Worm (Caenorhabditis elegans) whole organism, young adult: ENCODE data around the gene mesp-1.
"Not testable (repeated sequence)": the region's sequence is repeated elsewhere in the genome, so short reads cannot be mapped to it uniquely, and the experiment has no call there.

Experiments
- B0019.2 ChIP-seq: fragments of 200-800 bp; sonication (Bioruptor generic); conservative IDR thresholded peaks from 2 replicates; pipeline ENCODE4 v1.3.6; 2022; ENCODE audit warnings: missing genetic modification reagents, missing genetic modification characterization, missing compliant biosample characterization
- D2030.7 ChIP-seq: fragments of 200-800 bp; sonication (Bioruptor generic); IDR thresholded peaks from 2 replicates; pipeline ENCODE4 v1.3.6; 2022; ENCODE audit warnings: missing genetic modification reagents, missing genetic modification characterization, missing compliant biosample characterization
- F33H1.4 ChIP-seq: fragments of 200-800 bp; sonication (Bioruptor generic); IDR thresholded peaks from 2 replicates; pipeline ENCODE4 v1.3.6; 2022; ENCODE audit warnings: missing genetic modification reagents, missing genetic modification characterization, missing compliant biosample characterization
- F37B4.10 ChIP-seq: fragments of 200-800 bp; sonication (Bioruptor generic); IDR thresholded peaks from 2 replicates; pipeline ENCODE4 v1.3.6; 2022; ENCODE audit warnings: missing genetic modification characterization, missing compliant biosample characterization
- F39B2.1 ChIP-seq: fragments of 200-800 bp; sonication (Bioruptor generic); IDR thresholded peaks from 2 replicates; pipeline ENCODE4 v1.3.6; 2022; ENCODE audit warnings: missing genetic modification reagents, missing genetic modification characterization, missing compliant biosample characterization
- F55B11.4 ChIP-seq: sonication (generic microtip); optimal IDR thresholded peaks from 2 replicates; lab custom pipeline; 2016; ENCODE audit warnings: missing compliant biosample characterization, missing genetic modification characterization, borderline replicate concordance; ENCODE audit not compliant: insufficient read depth
- Y53F4B.3 ChIP-seq: fragments of 200-800 bp; sonication (Bioruptor generic); IDR thresholded peaks from 2 replicates; pipeline ENCODE4 v1.3.6; 2022; ENCODE audit warnings: missing genetic modification reagents, missing genetic modification characterization, missing compliant biosample characterization
- Y56A3A.18 ChIP-seq: fragments of 200-800 bp; sonication (Bioruptor generic); IDR thresholded peaks from 2 replicates; pipeline ENCODE4 v1.3.6; 2022; ENCODE audit warnings: missing genetic modification reagents, missing genetic modification characterization, missing compliant biosample characterization
- Y79H2A.3 ChIP-seq: fragments of 200-800 bp; sonication (Bioruptor generic); conservative IDR thresholded peaks from 2 replicates; pipeline ENCODE4 v1.3.6; 2022; ENCODE audit warnings: missing genetic modification reagents, missing genetic modification characterization, missing compliant biosample characterization
- Y95B8A.8 ChIP-seq: fragments of 200-800 bp; sonication (Bioruptor generic); IDR thresholded peaks from 2 replicates; pipeline ENCODE4 v1.3.6; 2022; ENCODE audit warnings: missing genetic modification reagents, missing genetic modification characterization, missing compliant biosample characterization
- ZK185.1 ChIP-seq: sonication (generic microtip); optimal IDR thresholded peaks from 2 replicates; lab custom pipeline; 2016; ENCODE audit warnings: mild to moderate bottlenecking, missing genetic modification characterization, missing compliant biosample characterization; ENCODE audit not compliant: poor library complexity, severe bottlenecking
- aptf-3 ChIP-seq: fragments of 200-800 bp; sonication (Bioruptor generic); IDR thresholded peaks from 2 replicates; pipeline ENCODE4 v1.3.6; 2022; ENCODE audit warnings: missing genetic modification characterization, missing compliant biosample characterization
- athp-1 ChIP-seq: sonication (generic microtip); optimal IDR thresholded peaks from 2 replicates; lab custom pipeline; 2017; ENCODE audit warnings: mild to moderate bottlenecking, missing genetic modification characterization, missing compliant biosample characterization
- attf-6 ChIP-seq: fragments of 200-800 bp; sonication (Bioruptor generic); IDR thresholded peaks from 2 replicates; pipeline ENCODE4 v1.3.6; 2022; ENCODE audit warnings: missing genetic modification reagents, missing genetic modification characterization, missing compliant biosample characterization
- cebp-1 ChIP-seq, 2 experiments: fragments of 200-800 bp in 1 of 2; sonication (Bioruptor generic) in 1 of 2; sonication (generic microtip) in 1 of 2; IDR thresholded peaks in 1 of 2; optimal IDR thresholded peaks in 1 of 2; 2 replicates each; pipeline versions ENCODE4 v1.3.6 to Lab custom; 2017 to 2022; ENCODE audit warnings: missing compliant biosample characterization in 2 of 2, missing genetic modification characterization in 2 of 2, mild to moderate bottlenecking in 1 of 2, missing genetic modification reagents in 1 of 2, moderate library complexity in 1 of 2
- ceh-27 ChIP-seq: fragments of 200-800 bp; sonication (Bioruptor generic); optimal IDR thresholded peaks from 2 replicates; lab custom pipeline; 2018; ENCODE audit warnings: mild to moderate bottlenecking, missing genetic modification characterization, moderate library complexity, missing compliant biosample characterization
- ceh-40 ChIP-seq: fragments of 200-800 bp; sonication (Bioruptor generic); IDR thresholded peaks from 2 replicates; pipeline ENCODE4 v1.3.6; 2022; ENCODE audit warnings: missing genetic modification characterization, missing compliant biosample characterization
- dox-1 ChIP-seq: fragments of 200-800 bp; sonication (Bioruptor generic); IDR thresholded peaks from 2 replicates; pipeline ENCODE4 v1.3.6; 2022; ENCODE audit warnings: missing genetic modification reagents, missing genetic modification characterization, missing compliant biosample characterization
- egl-18 ChIP-seq: fragments of 200-800 bp; sonication (Bioruptor generic); IDR thresholded peaks from 2 replicates; pipeline ENCODE4 v1.3.6; 2022; ENCODE audit warnings: missing genetic modification reagents, missing genetic modification characterization, missing compliant biosample characterization
- egl-44 ChIP-seq: fragments of 200-800 bp; sonication (Bioruptor generic); IDR thresholded peaks from 2 replicates; pipeline ENCODE4 v1.3.6; 2022; ENCODE audit warnings: missing genetic modification reagents, missing genetic modification characterization, missing compliant biosample characterization
- egrh-3 ChIP-seq: fragments of 200-800 bp; sonication (Bioruptor generic); IDR thresholded peaks from 2 replicates; pipeline ENCODE4 v1.3.6; 2022; ENCODE audit warnings: missing genetic modification reagents, missing genetic modification characterization, missing compliant biosample characterization
- ekl-4 ChIP-seq: fragments of 200-800 bp; sonication (Bioruptor generic); IDR thresholded peaks from 2 replicates; pipeline ENCODE4 v1.3.6; 2022; ENCODE audit warnings: missing genetic modification reagents, missing genetic modification characterization, missing compliant biosample characterization
- hmg-20 ChIP-seq: fragments of 200-800 bp; sonication (Bioruptor generic); IDR thresholded peaks from 2 replicates; pipeline ENCODE4 v1.3.6; 2022; ENCODE audit warnings: missing genetic modification reagents, missing genetic modification characterization, missing compliant biosample characterization
- hsf-1 ChIP-seq: fragments of 200-800 bp; sonication (Bioruptor generic); IDR thresholded peaks from 2 replicates; pipeline ENCODE4 v1.3.6; 2022; ENCODE audit warnings: missing genetic modification reagents, missing genetic modification characterization, missing compliant biosample characterization
- lin-26 ChIP-seq: fragments of 200-800 bp; sonication (Bioruptor generic); IDR thresholded peaks from 2 replicates; pipeline ENCODE4 v1.3.6; 2022; ENCODE audit warnings: missing genetic modification reagents, missing genetic modification characterization, missing compliant biosample characterization
- madf-3 ChIP-seq: fragments of 200-800 bp; sonication (Bioruptor generic); IDR thresholded peaks from 2 replicates; pipeline ENCODE4 v1.3.6; 2022; ENCODE audit warnings: missing genetic modification reagents, missing genetic modification characterization, missing compliant biosample characterization
- madf-6 ChIP-seq: fragments of 200-800 bp; sonication (Bioruptor generic); IDR thresholded peaks from 2 replicates; pipeline ENCODE4 v1.3.6; 2022; ENCODE audit warnings: missing genetic modification reagents, missing genetic modification characterization, missing compliant biosample characterization
- madf-8 ChIP-seq: fragments of 200-800 bp; sonication (Bioruptor generic); conservative IDR thresholded peaks from 2 replicates; pipeline ENCODE4 v1.3.6; 2022; ENCODE audit warnings: missing genetic modification reagents, missing genetic modification characterization, missing compliant biosample characterization
- mel-28 ChIP-seq: sonication (generic microtip); optimal IDR thresholded peaks from 2 replicates; lab custom pipeline; 2016; ENCODE audit warnings: borderline replicate concordance, mild to moderate bottlenecking, missing genetic modification characterization, missing compliant biosample characterization
- mxl-1 ChIP-seq: sonication (generic microtip); optimal IDR thresholded peaks from 2 replicates; lab custom pipeline; 2016; ENCODE audit warnings: missing genetic modification characterization, missing compliant biosample characterization
- nfya-1 ChIP-seq: sonication (generic microtip); optimal IDR thresholded peaks from 2 replicates; lab custom pipeline; 2017; ENCODE audit warnings: antibody characterized with exemption, missing compliant biosample characterization, missing genetic modification characterization, borderline replicate concordance; ENCODE audit not compliant: insufficient read depth
- nhr-27 ChIP-seq: fragments of 200-800 bp; sonication (Bioruptor generic); optimal IDR thresholded peaks from 2 replicates; lab custom pipeline; 2018; ENCODE audit warnings: mild to moderate bottlenecking, missing genetic modification characterization, moderate library complexity, missing compliant biosample characterization
- pbrm-1 ChIP-seq: fragments of 200-800 bp; sonication (Bioruptor generic); IDR thresholded peaks from 2 replicates; pipeline ENCODE4 v1.3.6; 2022; ENCODE audit warnings: missing genetic modification reagents, missing genetic modification characterization, missing compliant biosample characterization
- rcor-1 ChIP-seq: fragments of 200-800 bp; sonication (Bioruptor generic); IDR thresholded peaks from 2 replicates; pipeline ENCODE4 v1.3.6; 2022; ENCODE audit warnings: missing genetic modification reagents, missing genetic modification characterization, missing compliant biosample characterization
- rpc-1 ChIP-seq, 2 experiments: fragments of 150-350 bp in 1 of 2; sonication (generic microtip) in 1 of 2; optimal IDR thresholded peaks; 2 replicates each; lab custom pipeline; 2014 to 2018; ENCODE audit warnings: missing biosample characterization in 1 of 2, missing genetic modification characterization in 1 of 2, missing genetic modification reagents in 1 of 2, missing genotype in 1 of 2
- unc-62 ChIP-seq: fragments of 150-350 bp; optimal IDR thresholded peaks from 2 replicates; lab custom pipeline; 2014; ENCODE audit warnings: missing biosample characterization, missing genetic modification reagents, missing genetic modification characterization
- ztf-22 ChIP-seq: fragments of 200-800 bp; sonication (Bioruptor generic); optimal IDR thresholded peaks from 2 replicates; lab custom pipeline; 2018; ENCODE audit warnings: mild to moderate bottlenecking, missing genetic modification characterization, moderate library complexity, missing compliant biosample characterization
- ztf-25 ChIP-seq: fragments of 200-800 bp; sonication (Bioruptor generic); IDR thresholded peaks from 2 replicates; pipeline ENCODE4 v1.3.6; 2022; ENCODE audit warnings: missing genetic modification reagents, missing genetic modification characterization, missing compliant biosample characterization

mesp-1 gene

DNA sequence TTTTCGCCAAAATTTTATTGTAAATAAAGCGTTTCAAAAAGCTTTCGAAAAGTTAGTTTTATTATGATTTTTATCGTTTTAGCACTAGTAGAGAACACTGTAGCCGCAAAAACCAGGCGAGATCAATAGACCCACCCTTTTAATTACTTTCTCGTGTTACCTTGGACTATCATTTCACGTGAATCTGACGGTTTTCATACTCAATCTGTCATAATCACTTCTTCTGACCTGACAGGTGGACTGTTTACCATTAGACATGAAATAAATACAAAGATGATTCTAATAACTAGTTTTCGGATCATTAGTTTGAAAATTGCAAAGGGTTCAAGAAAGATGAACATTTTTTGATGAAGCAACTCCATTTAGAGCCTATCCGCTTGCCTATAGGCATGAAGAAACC is 36.0 kb upstream of the mesp-1 start:
- no peak for TF ChIP-seq nfya-1 (tag; lab: Kevin White, UChicago)
- TF ChIP-seq unc-62: peak; percentile 43

DNA sequence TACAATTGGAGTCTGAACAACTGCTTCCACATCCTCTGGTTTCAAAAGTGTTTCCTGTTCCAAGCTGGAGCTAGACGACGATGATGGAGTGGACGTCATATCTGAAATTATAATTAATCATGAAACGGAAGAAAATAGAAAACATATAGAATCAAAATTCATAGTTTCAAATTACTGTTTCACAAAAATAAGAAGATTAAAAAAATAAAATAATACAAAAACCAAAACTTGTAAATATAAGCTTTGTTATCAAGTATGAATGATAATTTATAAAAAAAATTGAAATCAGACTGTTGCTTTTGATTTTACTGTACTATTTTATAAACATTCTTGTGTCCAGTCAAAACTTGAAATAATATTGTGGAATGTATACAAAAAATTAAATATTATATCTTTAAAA is 35.4 kb upstream of the mesp-1 start, which contains the start of gene str-176:
Gene str-176 (minus strand): TSS at position 101 of the 400 bp plus-strand sequence.
- TF ChIP-seq ceh-27: no peak

DNA sequence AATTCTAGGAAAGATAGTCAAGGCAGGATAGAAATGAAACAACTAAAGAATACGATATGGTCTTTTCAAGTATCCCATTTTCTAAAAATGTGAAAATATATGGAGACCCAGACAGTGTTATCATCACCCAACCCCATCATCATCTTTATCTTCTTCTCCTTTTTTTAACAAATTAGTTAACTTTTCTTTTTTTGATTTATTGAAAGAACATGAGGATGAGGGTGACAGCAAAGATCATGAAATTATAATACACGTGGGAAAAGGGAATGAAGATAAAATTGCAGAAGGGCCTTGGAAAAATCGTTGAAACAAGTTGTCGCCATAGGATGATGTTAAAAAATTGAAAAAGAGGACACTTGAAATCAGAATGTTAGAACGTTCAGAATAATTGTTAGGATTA is 34.9 kb upstream of the mesp-1 start:
- TF ChIP-seq egrh-3 (GFP tag; lab: Robert Waterston, UW) (no peak), nhr-27 (tag; lab: Kevin White, UChicago) (no peak), hmg-20 (GFP tag; lab: Robert Waterston, UW) (no peak), mel-28 (no peak), athp-1 (tag; lab: Kevin White, UChicago) (no peak), lin-26 (no peak), ZK185.1 (tag; lab: Kevin White, UChicago) (no peak), F55B11.4 (no peak), D2030.7 (GFP tag; lab: Robert Waterston, UW) (no peak), ztf-22 (GFP tag; lab: Kevin White, UChicago) (no peak), Y79H2A.3 (GFP tag; lab: Robert Waterston, UW) (no peak), F37B4.10 (no peak), madf-8 (GFP tag; lab: Robert Waterston, UW) (no peak), mxl-1 (tag; lab: Kevin White, UChicago) (no peak), cebp-1 (GFP tag; IDR thresholded peaks at IDR 0.05; lab: Robert Waterston, UW) (no peak), cebp-1 (tag; optimal IDR thresholded peaks at IDR 0.05; lab: Kevin White, UChicago) (no peak)

DNA sequence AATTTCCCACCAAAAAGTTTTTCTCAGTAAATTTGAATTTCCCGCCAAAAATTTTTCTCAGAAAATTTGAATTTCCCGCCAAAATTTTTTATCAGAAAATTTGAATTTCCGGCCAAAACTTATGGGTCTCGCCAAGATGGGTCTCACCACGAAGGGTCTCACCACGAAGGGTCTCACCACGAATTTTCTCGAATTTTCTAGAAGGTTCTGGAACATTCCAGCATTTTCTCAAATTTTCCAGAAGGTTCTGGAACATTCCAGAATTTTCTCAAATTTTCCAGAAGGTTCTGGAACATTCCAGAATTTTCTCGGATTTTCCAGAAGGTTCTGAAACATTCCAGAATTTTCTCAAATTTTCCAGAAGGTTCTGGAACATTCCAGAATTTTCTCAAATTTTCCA is 31.8 kb upstream of the mesp-1 start:
- TF ChIP-seq aptf-3 (GFP tag; lab: Robert Waterston, UW): 0 out of 2 replicates have a peak, but pooled peaks have one; percentile 17
- TF ChIP-seq hsf-1 (GFP tag; lab: Robert Waterston, UW): peak; percentile 97
- 0 out of 2 replicates have a peak, but pooled peaks have one; percentile 11 for TF ChIP-seq rcor-1 (GFP tag; lab: Robert Waterston, UW)
- peak; percentile 68 for TF ChIP-seq F33H1.4 (GFP tag; lab: Robert Waterston, UW)
- TF ChIP-seq egrh-3 (GFP tag; lab: Robert Waterston, UW): peak; percentile 17; the same call in 1 of the 2 replicates
- 0 out of 2 replicates have a peak, but pooled peaks have one; percentile 49 for TF ChIP-seq dox-1 (GFP tag; lab: Robert Waterston, UW)
- peak; percentile 54 for TF ChIP-seq madf-6

DNA sequence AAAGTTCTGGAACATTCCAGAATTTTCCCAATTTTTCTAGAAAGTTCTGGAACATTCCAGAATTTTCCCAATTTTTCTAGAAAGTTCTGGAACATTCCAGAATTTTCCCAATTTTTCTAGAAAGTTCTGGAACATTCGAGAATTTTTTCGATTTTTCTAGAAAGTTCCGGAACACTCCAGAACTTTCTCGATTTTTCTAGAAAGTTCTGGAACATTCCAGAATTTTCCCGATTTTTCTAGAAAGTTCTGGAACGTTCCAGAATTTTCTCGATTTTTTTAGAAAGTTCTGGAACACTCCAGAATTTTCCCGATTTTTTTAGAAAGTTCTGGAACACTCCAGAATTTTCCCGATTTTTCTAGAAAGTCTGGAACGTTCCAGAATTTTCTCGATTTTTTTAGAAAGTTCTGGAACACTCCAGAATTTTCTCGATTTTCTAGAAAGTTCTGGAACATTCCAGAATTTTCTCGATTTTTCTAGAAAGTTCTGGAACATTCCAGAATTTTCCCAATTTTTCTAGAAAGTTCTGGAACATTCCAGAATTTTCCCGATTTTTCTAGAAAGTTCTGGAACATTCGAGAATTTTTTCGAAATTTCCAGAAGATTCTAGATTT is 30.3 kb upstream of the mesp-1 start:
- TF ChIP-seq egl-18 (GFP tag; lab: Robert Waterston, UW) (0 out of 2 replicates have a peak, but pooled peaks have one; percentile 44), pbrm-1 (GFP tag; lab: Robert Waterston, UW) (peak; percentile 73), B0019.2 (GFP tag; lab: Robert Waterston, UW) (peak; percentile 16; the same call in 1 of the 2 replicates), Y95B8A.8 (0 out of 2 replicates have a peak, but pooled peaks have one; percentile 5), Y56A3A.18 (0 out of 2 replicates have a peak, but pooled peaks have one; percentile 9), ztf-25 (GFP tag; lab: Robert Waterston, UW) (peak; percentile 57; the same call in 1 of the 2 replicates), rcor-1 (GFP tag; lab: Robert Waterston, UW) (peak; percentile 83), madf-6 (peak; percentile 43), Y53F4B.3 (peak; percentile 20; the same call in 1 of the 2 replicates), ekl-4 (GFP tag; lab: Robert Waterston, UW) (peak; percentile 55; the same call in 1 of the 2 replicates), dox-1 (GFP tag; lab: Robert Waterston, UW) (peak; percentile 94), hsf-1 (GFP tag; lab: Robert Waterston, UW) (peak; percentile 99), F33H1.4 (GFP tag; lab: Robert Waterston, UW) (peak; percentile 27), aptf-3 (GFP tag; lab: Robert Waterston, UW) (0 out of 2 replicates have a peak, but pooled peaks have one; percentile 16), egrh-3 (GFP tag; lab: Robert Waterston, UW) (peak; percentile 69), ceh-40 (GFP tag; lab: Robert Waterston, UW) (peak; percentile 90), F39B2.1 (GFP tag; lab: Robert Waterston, UW) (peak; percentile 66; the same call in 1 of the 2 replicates), attf-6 (GFP tag; lab: Robert Waterston, UW) (peak; percentile 49; the same call in 1 of the 2 replicates), egl-44 (0 out of 2 replicates have a peak, but pooled peaks have one; percentile 16), rpc-1 (optimal IDR thresholded peaks at IDR 0.05; lab: Kevin White, UChicago) (peak; percentile 31), madf-3 (GFP tag; lab: Robert Waterston, UW) (peak; percentile 84), Y79H2A.3 (GFP tag; lab: Robert Waterston, UW) (peak; percentile 78)
- TF ChIP-seq rpc-1 (tag; optimal IDR thresholded peaks at IDR 0.05; lab: Kevin White, UChicago): not testable (repeated sequence)
